Worm (Caenorhabditis elegans): Measurements from ENCODE around the gene srh-193.

srh-193 gene

ce11 chrV:4310414-4310813 lies 20.4 kb upstream of the srh-193 start:
- TF ChIP-seq lim-7 (GFP tag; IDR thresholded peaks at IDR 0.05) (peak; percentile 49; the same call in 1 of the 2 replicates), tra-1 (GFP tag; IDR thresholded peaks at IDR 0.05) (0 out of 2 replicates have a peak, but pooled peaks have one; percentile 14)

ce11 chrV:4304240-4304639 lies 14.2 kb upstream of the srh-193 start:
- no peak for TF ChIP-seq lin-15B (tag; optimal IDR thresholded peaks at IDR 0.05)
- no peak for TF ChIP-seq hlh-11 (tag; optimal IDR thresholded peaks at IDR 0.05)
- no peak for TF ChIP-seq madf-9 (GFP tag; conservative IDR thresholded peaks at IDR 0.05)
- TF ChIP-seq daf-12 (tag; optimal IDR thresholded peaks at IDR 0.05) = no peak
- peak; percentile 92 for TF ChIP-seq aha-1 (tag)
- TF ChIP-seq sdz-12 (GFP tag; optimal IDR thresholded peaks at IDR 0.05) = no peak

ce11 chrV:4303793-4304192 lies 13.8 kb upstream of the srh-193 start:
- 0 out of 2 replicates have a peak, but pooled peaks have one; percentile 43 for TF ChIP-seq lim-7 (GFP tag; IDR thresholded peaks at IDR 0.05)
- no peak for TF ChIP-seq ceh-62 (tag; optimal IDR thresholded peaks at IDR 0.05)
- no peak for TF ChIP-seq nhr-10 (tag; optimal IDR thresholded peaks at IDR 0.05)
- peak; percentile 90 for TF ChIP-seq aha-1 (tag)

- TF ChIP-seq unc-62 (GFP tag; optimal IDR thresholded peaks at IDR 0.05 in 1 of 2) (peak in 1 of 2 experiments; percentile 97), unc-62 (tag; optimal IDR thresholded peaks at IDR 0.05) (no peak), attf-4 (tag; optimal IDR thresholded peaks at IDR 0.05) (no peak)
Observed at ce11 chrV:4302842-4303241, 12.8 kb upstream of the srh-193 start.

ce11 chrV:4299741-4300140 lies 9.7 kb upstream of the srh-193 start, which contains the start of gene ZC132.3:
Gene ZC132.3, minus strand, starts transcription at chrV:4299841.
- TF ChIP-seq nhr-77 (tag; optimal IDR thresholded peaks at IDR 0.05) = no peak
- TF ChIP-seq ceh-20 (GFP tag; IDR thresholded peaks at IDR 0.05) = no peak
- TF ChIP-seq F26F4.8 (GFP tag; conservative IDR thresholded peaks at IDR 0.05) = no peak
- no peak for TF ChIP-seq nhr-48 (tag; optimal IDR thresholded peaks at IDR 0.05)
- no peak for TF ChIP-seq nhr-6 (tag; optimal IDR thresholded peaks at IDR 0.05)
- no peak for TF ChIP-seq vab-7 (GFP tag; IDR thresholded peaks at IDR 0.05)
- no peak for TF ChIP-seq unc-130 (GFP tag; optimal IDR thresholded peaks at IDR 0.05)
- TF ChIP-seq hlh-11 (tag; optimal IDR thresholded peaks at IDR 0.05) = no peak
- no peak for TF ChIP-seq mep-1 (tag; optimal IDR thresholded peaks at IDR 0.05)
- TF ChIP-seq ZK546.5 (tag; optimal IDR thresholded peaks at IDR 0.05) = no peak
- TF ChIP-seq tag-97 (GFP tag; IDR thresholded peaks at IDR 0.05) = no peak
- no peak for TF ChIP-seq zag-1 (tag; optimal IDR thresholded peaks at IDR 0.05)
- no peak for TF ChIP-seq sdz-12 (GFP tag; optimal IDR thresholded peaks at IDR 0.05)
- TF ChIP-seq jun-1 (tag; optimal IDR thresholded peaks at IDR 0.05) = no peak
- no peak for TF ChIP-seq lin-38 (GFP tag; IDR thresholded peaks at IDR 0.05)

ce11 chrV:4298579-4298978 lies 8.6 kb upstream of the srh-193 start, which contains the start of gene ZC132.11:
Gene ZC132.11, minus strand, starts transcription at chrV:4298679.
- TF ChIP-seq ZK546.5 (tag; optimal IDR thresholded peaks at IDR 0.05) (no peak), zip-2 (tag; optimal IDR thresholded peaks at IDR 0.05) (no peak), tag-97 (GFP tag; IDR thresholded peaks at IDR 0.05) (no peak), unc-62 (GFP tag; optimal IDR thresholded peaks at IDR 0.05 in 1 of 2) (no peak), unc-62 (tag; optimal IDR thresholded peaks at IDR 0.05) (no peak), nhr-11 (tag; optimal IDR thresholded peaks at IDR 0.05) (no peak), mdt-29 (GFP tag; IDR thresholded peaks at IDR 0.05) (no peak), dmd-9 (GFP tag; IDR thresholded peaks at IDR 0.05) (no peak), hlh-11 (tag; optimal IDR thresholded peaks at IDR 0.05) (no peak)

ce11 chrV:4295920-4296319 lies 5.9 kb upstream of the srh-193 start, which contains the start of gene F47D2.11:
Gene F47D2.11, minus strand, starts transcription at chrV:4296020.
- TF ChIP-seq ceh-28 (tag; optimal IDR thresholded peaks at IDR 0.05) (no peak), unc-62 (GFP tag; optimal IDR thresholded peaks at IDR 0.05 in 1 of 2) (peak in 1 of 2 experiments; percentile 14), unc-62 (tag; optimal IDR thresholded peaks at IDR 0.05) (no peak), skn-1 (tag; optimal IDR thresholded peaks at IDR 0.05) (no peak)
